Worm (Caenorhabditis elegans) whole organism, midembryonic: ENCODE data around the gene ZK930.4.

Experiments
- cog-1 ChIP-seq: sonication (generic microtip); optimal IDR thresholded peaks from 2 replicates; lab custom pipeline; 2016; ENCODE audit warnings: missing genetic modification characterization, missing compliant biosample characterization
- flt-1 ChIP-seq: fragments of 200-800 bp; sonication (Bioruptor generic); IDR thresholded peaks from 2 replicates; pipeline ENCODE4 v1.3.6; 2022; ENCODE audit warnings: missing genetic modification characterization, missing compliant biosample characterization
- klf-2 ChIP-seq: fragments of 200-800 bp; sonication (Bioruptor generic); conservative IDR thresholded peaks from 2 replicates; pipeline ENCODE4 v1.3.6; 2022; ENCODE audit warnings: missing genetic modification reagents, missing genetic modification characterization, missing compliant biosample characterization
- med-1 ChIP-seq: sonication (generic microtip); optimal IDR thresholded peaks from 2 replicates; lab custom pipeline; 2017; ENCODE audit warnings: missing genetic modification characterization, mild to moderate bottlenecking, missing compliant biosample characterization, antibody characterized with exemption, missing genetic modification reagents; ENCODE audit not compliant: insufficient read depth
- ztf-23 ChIP-seq: fragments of 200-800 bp; sonication (Bioruptor generic); IDR thresholded peaks from 2 replicates; pipeline ENCODE4 v1.3.6; 2022; ENCODE audit warnings: missing genetic modification reagents, missing genetic modification characterization, missing compliant biosample characterization
- ztf-29 ChIP-seq: fragments of 200-800 bp; sonication (Bioruptor generic); IDR thresholded peaks from 2 replicates; pipeline ENCODE4 v1.3.6; 2022; ENCODE audit warnings: missing genetic modification reagents, missing genetic modification characterization, missing compliant biosample characterization

ce11 chrII:11899761-11900160 is 6.6 kb upstream of the ZK930.4 start:
- TF ChIP-seq ztf-29 (GFP tag; lab: Robert Waterston, UW): no peak
- no peak for TF ChIP-seq klf-2 (GFP tag; lab: Robert Waterston, UW)
- no peak for TF ChIP-seq med-1
- TF ChIP-seq ztf-23 (GFP tag; lab: Robert Waterston, UW): no peak
- TF ChIP-seq flt-1 (GFP tag; lab: Robert Waterston, UW): no peak
- no peak for TF ChIP-seq cog-1 (tag; lab: Kevin White, UChicago)
